Fruit fly (Drosophila melanogaster) whole organism, embryonic: ENCODE measurements around the gene CG6607.

ENCODE experiments used
- Atf-2 ChIP-seq: fragments of 200-800 bp; sonication (Bioruptor generic); optimal IDR thresholded peaks from 2 replicates; lab custom pipeline; 2016; ENCODE audit warnings: missing biosample characterization, missing genetic modification characterization
- B-H1 ChIP-seq: fragments of 200-800 bp; sonication (Bioruptor generic); IDR thresholded peaks from 3 replicates; pipeline ENCODE4 v1.3.6; 2022; ENCODE audit warnings: missing biosample characterization, missing genetic modification characterization
- CG12744 ChIP-seq: fragments of 200-800 bp; sonication (Bioruptor generic); optimal IDR thresholded peaks from 2 replicates; lab custom pipeline; 2016; ENCODE audit warnings: missing biosample characterization, missing genetic modification characterization
- CG12769 ChIP-seq: fragments of 200-800 bp; sonication (Bioruptor generic); optimal IDR thresholded peaks from 2 replicates; lab custom pipeline; 2019; ENCODE audit warnings: missing biosample characterization, mild to moderate bottlenecking, missing genetic modification characterization, moderate library complexity
- CG13424 ChIP-seq: fragments of 200-800 bp; sonication (Bioruptor generic); optimal IDR thresholded peaks from 2 replicates; lab custom pipeline; 2019; ENCODE audit warnings: missing biosample characterization, mild to moderate bottlenecking, missing genetic modification characterization, moderate library complexity
- CG15514 ChIP-seq: fragments of 200-800 bp; sonication (Bioruptor generic); optimal IDR thresholded peaks from 3 replicates; lab custom pipeline; 2017; ENCODE audit warnings: missing biosample characterization, missing genetic modification characterization, mild to moderate bottlenecking, moderate library complexity, missing genetic modification reagents
- CG15696 ChIP-seq: fragments of 200-800 bp; sonication (Bioruptor generic); optimal IDR thresholded peaks from 2 replicates; lab custom pipeline; 2019; ENCODE audit warnings: missing biosample characterization, mild to moderate bottlenecking, missing genetic modification characterization, moderate library complexity
- CG1603 ChIP-seq: fragments of 200-800 bp; sonication (Bioruptor generic); optimal IDR thresholded peaks from 2 replicates; lab custom pipeline; 2019; ENCODE audit warnings: missing biosample characterization, mild to moderate bottlenecking, missing genetic modification characterization, moderate library complexity
- CG18476 ChIP-seq: fragments of 200-800 bp; sonication (Bioruptor generic); optimal IDR thresholded peaks from 2 replicates; lab custom pipeline; 2016; ENCODE audit warnings: missing biosample characterization, mild to moderate bottlenecking, missing genetic modification characterization
- CG18764 ChIP-seq: fragments of 200-800 bp; sonication (Bioruptor generic); optimal IDR thresholded peaks from 3 replicates; lab custom pipeline; 2016; ENCODE audit warnings: missing biosample characterization, missing genetic modification characterization
- CG2889 ChIP-seq: fragments of 200-800 bp; sonication (Bioruptor generic); IDR thresholded peaks from 3 replicates; pipeline ENCODE4 v1.3.6; 2022; ENCODE audit warnings: missing biosample characterization, missing genetic modification characterization
- CG9817 ChIP-seq: fragments of 200-800 bp; sonication (Bioruptor generic); optimal IDR thresholded peaks from 2 replicates; lab custom pipeline; 2018; ENCODE audit warnings: missing biosample characterization, mild to moderate bottlenecking, missing genetic modification characterization, moderate library complexity
- CG9932 ChIP-seq: fragments of 200-800 bp; sonication (Bioruptor generic); IDR thresholded peaks from 2 replicates; pipeline ENCODE4 v1.3.6; 2022; ENCODE audit warnings: missing biosample characterization, missing genetic modification characterization
- CoRest ChIP-seq: fragments of 200-800 bp; sonication (Bioruptor generic); optimal IDR thresholded peaks from 3 replicates; lab custom pipeline; 2018; ENCODE audit warnings: missing biosample characterization, mild to moderate bottlenecking, missing genetic modification characterization, moderate library complexity
- Ets97D ChIP-seq: fragments of 200-800 bp; sonication (Bioruptor generic); optimal IDR thresholded peaks from 3 replicates; lab custom pipeline; 2016; ENCODE audit warnings: missing biosample characterization, missing genetic modification characterization
- H15 ChIP-seq: fragments of 200-800 bp; sonication (Bioruptor generic); IDR thresholded peaks from 3 replicates; pipeline ENCODE4 v1.3.6; 2022; ENCODE audit warnings: missing biosample characterization, missing genetic modification characterization
- HLHmδ ChIP-seq: fragments of 200-800 bp; sonication (Bioruptor generic); optimal IDR thresholded peaks from 2 replicates; lab custom pipeline; 2018; ENCODE audit warnings: missing biosample characterization, mild to moderate bottlenecking, missing genetic modification characterization, moderate library complexity
- Hmx ChIP-seq: fragments of 200-800 bp; sonication (Bioruptor generic); optimal IDR thresholded peaks from 2 replicates; lab custom pipeline; 2016; ENCODE audit warnings: missing biosample characterization, missing genetic modification characterization
- Kr ChIP-seq: fragments of 200-800 bp; sonication (Bioruptor generic); optimal IDR thresholded peaks from 2 replicates; lab custom pipeline; 2017; ENCODE audit warnings: missing biosample characterization, mild to moderate bottlenecking, missing genetic modification characterization
- Lpt ChIP-seq: fragments of >200 bp; optimal IDR thresholded peaks from 2 replicates; lab custom pipeline; 2018; ENCODE audit warnings: missing biosample characterization, missing genetic modification characterization
- MBD-R2 ChIP-seq: fragments of 200-800 bp; sonication (Bioruptor generic); IDR thresholded peaks from 2 replicates; pipeline ENCODE4 v1.3.6; 2022; ENCODE audit warnings: missing biosample characterization, missing genetic modification characterization
- Meics ChIP-seq: fragments of 200-800 bp; sonication (Bioruptor generic); optimal IDR thresholded peaks from 2 replicates; lab custom pipeline; 2017; ENCODE audit warnings: missing biosample characterization, mild to moderate bottlenecking, missing genetic modification characterization
- Mes4 ChIP-seq: fragments of 200-800 bp; sonication (Bioruptor generic); optimal IDR thresholded peaks from 2 replicates; lab custom pipeline; 2016; ENCODE audit warnings: missing biosample characterization, missing genetic modification characterization
- Mrtf ChIP-seq: fragments of 200-800 bp; sonication (Bioruptor generic); IDR thresholded peaks from 3 replicates; pipeline ENCODE4 v1.3.6; 2022; ENCODE audit warnings: missing biosample characterization, missing genetic modification characterization
- Nf-YA ChIP-seq: fragments of 200-800 bp; sonication (Bioruptor generic); IDR thresholded peaks from 2 replicates; pipeline ENCODE4 v1.3.6; 2022; ENCODE audit warnings: missing biosample characterization, missing genetic modification characterization
- Oaz ChIP-seq: fragments of 200-800 bp; sonication (Bioruptor generic); IDR thresholded peaks from 2 replicates; pipeline ENCODE4 v1.3.6; 2022; ENCODE audit warnings: missing biosample characterization, missing genetic modification characterization
- Poxn ChIP-seq: fragments of 200-800 bp; sonication (Bioruptor generic); IDR thresholded peaks from 2 replicates; pipeline ENCODE4 v1.3.6; 2022; ENCODE audit warnings: missing biosample characterization, missing genetic modification characterization
- Scr ChIP-seq: fragments of 200-800 bp; sonication (Bioruptor generic); IDR thresholded peaks from 2 replicates; pipeline ENCODE4 v1.3.6; 2022; ENCODE audit warnings: missing biosample characterization, missing genetic modification characterization; ENCODE audit not compliant: partially characterized antibody
- Stat92E ChIP-seq, 3 experiments: fragments of >200 bp in 2 of 3; fragments of 200-800 bp in 1 of 3; sonication (Bioruptor generic) in 1 of 3; optimal IDR thresholded peaks; 2 replicates each; lab custom pipeline; 2017 to 2019; ENCODE audit warnings: missing biosample characterization in 3 of 3, missing genetic modification characterization in 3 of 3, mild to moderate bottlenecking in 1 of 3, moderate library complexity in 1 of 3
- ab ChIP-seq: fragments of 200-800 bp; sonication (Bioruptor generic); optimal IDR thresholded peaks from 2 replicates; lab custom pipeline; 2016; ENCODE audit warnings: missing biosample characterization, missing genetic modification characterization
- ap ChIP-seq: fragments of 200-800 bp; sonication (Bioruptor generic); IDR thresholded peaks from 2 replicates; pipeline ENCODE4 v1.3.6; 2022; ENCODE audit warnings: missing biosample characterization, missing genetic modification characterization
- ash1 ChIP-seq: fragments of 200-800 bp; sonication (Bioruptor generic); optimal IDR thresholded peaks from 2 replicates; lab custom pipeline; 2018; ENCODE audit warnings: missing biosample characterization, mild to moderate bottlenecking, missing genetic modification characterization
- ato ChIP-seq: fragments of 200-800 bp; sonication (Bioruptor generic); IDR thresholded peaks from 2 replicates; pipeline ENCODE4 v1.3.6; 2022; ENCODE audit warnings: missing biosample characterization, missing genetic modification characterization; ENCODE audit not compliant: partially characterized antibody
- cad ChIP-seq: fragments of >200 bp; optimal IDR thresholded peaks from 2 replicates; lab custom pipeline; 2017; ENCODE audit warnings: missing biosample characterization, missing genetic modification characterization
- ci ChIP-seq: fragments of 200-800 bp; sonication (Bioruptor generic); IDR thresholded peaks from 3 replicates; pipeline ENCODE4 v1.3.6; 2022; ENCODE audit warnings: missing biosample characterization, missing genetic modification characterization
- da ChIP-seq: fragments of 200-800 bp; sonication (Bioruptor generic); optimal IDR thresholded peaks from 2 replicates; lab custom pipeline; 2016; ENCODE audit warnings: missing biosample characterization, missing genetic modification characterization
- ewg ChIP-seq: fragments of 200-800 bp; sonication (Bioruptor generic); optimal IDR thresholded peaks from 3 replicates; lab custom pipeline; 2017; ENCODE audit warnings: mild to moderate bottlenecking, missing biosample characterization, missing genetic modification reagents, missing genetic modification characterization
- exex ChIP-seq: fragments of 200-800 bp; sonication (Bioruptor generic); optimal IDR thresholded peaks from 4 replicates; lab custom pipeline; 2018; ENCODE audit warnings: missing biosample characterization, mild to moderate bottlenecking, missing genetic modification characterization, moderate library complexity
- ftz-f1 ChIP-seq: fragments of 200-800 bp; sonication (Bioruptor generic); optimal IDR thresholded peaks from 2 replicates; lab custom pipeline; 2016; ENCODE audit warnings: missing biosample characterization, missing genetic modification characterization
- grau ChIP-seq: fragments of 200-800 bp; optimal IDR thresholded peaks from 3 replicates; lab custom pipeline; 2019; ENCODE audit warnings: missing biosample characterization, mild to moderate bottlenecking, missing genetic modification characterization, moderate library complexity
- her ChIP-seq: fragments of 200-800 bp; sonication (Bioruptor generic); optimal IDR thresholded peaks from 2 replicates; lab custom pipeline; 2016; ENCODE audit warnings: missing biosample characterization, missing genetic modification characterization
- lbe ChIP-seq: fragments of 200-800 bp; sonication (Bioruptor generic); optimal IDR thresholded peaks from 2 replicates; lab custom pipeline; 2016; ENCODE audit warnings: missing biosample characterization, mild to moderate bottlenecking, missing genetic modification characterization
- lov ChIP-seq, 2 experiments: fragments of 200-800 bp in 1 of 2; fragments of >200 bp in 1 of 2; sonication (Bioruptor generic) in 1 of 2; IDR thresholded peaks in 1 of 2; optimal IDR thresholded peaks in 1 of 2; 2 replicates in 1 of 2; 3 replicates in 1 of 2; pipeline versions ENCODE4 v1.3.6 to Lab custom; 2017 to 2022; ENCODE audit warnings: missing biosample characterization in 1 of 2, missing genetic modification characterization in 1 of 2
- odd ChIP-seq: fragments of 200-800 bp; sonication (Bioruptor generic); optimal IDR thresholded peaks from 2 replicates; lab custom pipeline; 2017; ENCODE audit warnings: missing biosample characterization, mild to moderate bottlenecking, missing genetic modification characterization
- pan ChIP-seq, 4 experiments: fragments of >200 bp in 3 of 4; fragments of 200-800 bp in 1 of 4; sonication (Bioruptor generic) in 1 of 4; optimal IDR thresholded peaks in 3 of 4; IDR thresholded peaks in 1 of 4; 2 replicates each; pipeline versions ENCODE4 v1.3.6 to Lab custom; 2017 to 2022; ENCODE audit warnings: missing biosample characterization in 2 of 4, missing genetic modification characterization in 2 of 4, mixed read lengths in 1 of 4
- peb ChIP-seq: fragments of 200-800 bp; sonication (Bioruptor generic); IDR thresholded peaks from 2 replicates; pipeline ENCODE4 v1.3.6; 2022; ENCODE audit warnings: missing biosample characterization, missing genetic modification characterization
- schlank ChIP-seq: fragments of 200-800 bp; sonication (Bioruptor generic); optimal IDR thresholded peaks from 2 replicates; lab custom pipeline; 2018; ENCODE audit warnings: missing biosample characterization, mild to moderate bottlenecking, missing genetic modification characterization
- sd ChIP-seq: fragments of 200-800 bp; sonication (Bioruptor generic); optimal IDR thresholded peaks from 3 replicates; lab custom pipeline; 2018; ENCODE audit warnings: missing biosample characterization, mild to moderate bottlenecking, missing genetic modification characterization, moderate library complexity
- tio ChIP-seq: fragments of 200-800 bp; sonication (Bioruptor generic); optimal IDR thresholded peaks from 2 replicates; lab custom pipeline; 2017; ENCODE audit warnings: missing biosample characterization, missing genetic modification characterization, inconsistent platforms

CG6607 gene

dm6 chr3R:24557020-24557465 is 29.2 kb downstream of the CG6607 start (continued):
- no peak; the same call in 2 of the 3 replicates for TF ChIP-seq B-H1 (GFP tag; lab: Robert Waterston, UW)
- TF ChIP-seq Mrtf (GFP tag; lab: Robert Waterston, UW): no peak
- TF ChIP-seq odd (GFP tag; lab: Kevin White, UChicago): peak; percentile 0
- no peak for TF ChIP-seq HLHmδ (GFP tag; lab: Kevin White, UChicago)
- no peak for TF ChIP-seq CG2889 (GFP tag; lab: Robert Waterston, UW)
- peak in 1 of 3 experiments; percentile 78 for TF ChIP-seq Stat92E (GFP tag; optimal IDR thresholded peaks at IDR 0.05; lab: Kevin White, UChicago)
- TF ChIP-seq Hmx: no peak
- TF ChIP-seq CG12769 (tag; lab: Kevin White, UChicago): peak; percentile 69
- no peak for TF ChIP-seq lov (optimal IDR thresholded peaks at IDR 0.05; lab: Kevin White, UChicago)
- TF ChIP-seq lov (GFP tag; IDR thresholded peaks at IDR 0.05; lab: Robert Waterston, UW): no peak
- TF ChIP-seq Lpt (GFP tag; lab: Kevin White, UChicago): no peak
- TF ChIP-seq CoRest (tag; lab: Kevin White, UChicago): no peak
- TF ChIP-seq Nf-YA: peak; percentile 56; the same call in 1 of the 2 replicates
- TF ChIP-seq CG1603 (tag; lab: Kevin White, UChicago): no peak
- peak; percentile 70 for TF ChIP-seq Meics
- no peak for TF ChIP-seq CG15514
- peak; percentile 18 for TF ChIP-seq her
- TF ChIP-seq ewg (GFP tag; lab: Kevin White, UChicago): peak; percentile 40
- no peak for TF ChIP-seq lbe (GFP tag; lab: Kevin White, UChicago)
- TF ChIP-seq CG18476: no peak
- TF ChIP-seq Oaz (GFP tag; lab: Robert Waterston, UW): no peak
- TF ChIP-seq Mes4 (GFP tag; lab: Kevin White, UChicago): peak; percentile 60
- peak; percentile 9 for TF ChIP-seq tio
- TF ChIP-seq sd (tag; lab: Kevin White, UChicago): no peak
- TF ChIP-seq cad: no peak
- peak; percentile 44 for TF ChIP-seq CG9817 (tag; lab: Kevin White, UChicago)
- TF ChIP-seq CG9932 (GFP tag; lab: Robert Waterston, UW): no peak
- TF ChIP-seq ftz-f1: peak; percentile 61
- TF ChIP-seq schlank (tag; lab: Kevin White, UChicago): no peak
- no peak for TF ChIP-seq ash1 (GFP tag; lab: Kevin White, UChicago)
- peak; percentile 24 for TF ChIP-seq ab (GFP tag; lab: Kevin White, UChicago)
- no peak for TF ChIP-seq Poxn (GFP tag; lab: Robert Waterston, UW)
- peak; percentile 37 for TF ChIP-seq da (GFP tag; lab: Kevin White, UChicago)
- peak; percentile 23; the same call in 1 of the 2 replicates for TF ChIP-seq MBD-R2 (GFP tag; lab: Robert Waterston, UW)
- peak; percentile 68 for TF ChIP-seq Scr
- TF ChIP-seq peb (GFP tag; lab: Robert Waterston, UW): no peak
- TF ChIP-seq CG13424 (tag; lab: Kevin White, UChicago): peak; percentile 49
- TF ChIP-seq ap (GFP tag; lab: Robert Waterston, UW): 0 out of 2 replicates have a peak, but pooled peaks have one; percentile 4
- peak; percentile 39 for TF ChIP-seq CG18764 (GFP tag; lab: Kevin White, UChicago)
- peak; percentile 61 for TF ChIP-seq CG15696
- TF ChIP-seq H15 (GFP tag; lab: Robert Waterston, UW): peak; percentile 71; the same call in 2 of the 3 replicates
- peak; percentile 92 for TF ChIP-seq ato (GFP tag; lab: Robert Waterston, UW)
- TF ChIP-seq Kr (GFP tag; lab: Kevin White, UChicago): no peak
- TF ChIP-seq grau (tag; lab: Kevin White, UChicago): peak; percentile 71
- TF ChIP-seq ci (GFP tag; lab: Robert Waterston, UW): peak; percentile 83
- TF ChIP-seq CG12744 (GFP tag; lab: Kevin White, UChicago): peak; percentile 68
- peak; percentile 36 for TF ChIP-seq Atf-2 (GFP tag; lab: Kevin White, UChicago)
- TF ChIP-seq exex (tag; lab: Kevin White, UChicago): peak; percentile 21
- TF ChIP-seq pan (optimal IDR thresholded peaks at IDR 0.05; lab: Kevin White, UChicago): no peak
- peak in 1 of 2 experiments; percentile 72 for TF ChIP-seq pan (GFP tag; optimal IDR thresholded peaks at IDR 0.05 in 1 of 2, IDR thresholded peaks at IDR 0.05 in 1 of 2)
- TF ChIP-seq Ets97D (GFP tag; lab: Kevin White, UChicago): peak; percentile 18
